Fruit fly (Drosophila melanogaster) whole organism, prepupa: ENCODE data around the gene spdi.

ENCODE experiments used
- Blimp-1 ChIP-seq: fragments of 200-800 bp; sonication (Bioruptor generic); optimal IDR thresholded peaks from 3 replicates; lab custom pipeline; 2017; ENCODE audit warnings: missing biosample characterization, missing genetic modification characterization, mild to moderate bottlenecking, moderate library complexity, missing genetic modification reagents
- CG6854 ChIP-seq: fragments of 200-800 bp; sonication (Bioruptor generic); optimal IDR thresholded peaks from 2 replicates; lab custom pipeline; 2017; ENCODE audit warnings: missing biosample characterization, mild to moderate bottlenecking, missing genetic modification characterization
- svp ChIP-seq: fragments of 200-800 bp; sonication (Bioruptor generic); peaks from one replicate; lab custom pipeline; 2016; ENCODE audit warnings: missing biosample characterization, missing genetic modification characterization

- TF ChIP-seq CG6854 (GFP tag; lab: Kevin White, UChicago) (no peak), svp (GFP tag; lab: Kevin White, UChicago) (peak; percentile 77), Blimp-1 (no peak)
Measured at dm6 chrX:621132-621555, 1.1 kb upstream of the spdi start, which contains the start of the genes CG13365 and Vsp37A.
